Fruit fly (Drosophila melanogaster) whole organism, embryonic: Measurements from ENCODE around the gene mRpL50.

Source experiments
- CG10959 ChIP-seq: fragments of 200-800 bp; sonication (Bioruptor generic); IDR thresholded peaks from 2 replicates; pipeline ENCODE4 v1.3.6; 2022; ENCODE audit warnings: missing biosample characterization, missing genetic modification characterization
- CG11085 ChIP-seq: fragments of 200-800 bp; sonication (Bioruptor generic); IDR thresholded peaks from 2 replicates; pipeline ENCODE4 v1.3.6; 2022; ENCODE audit warnings: missing biosample characterization, missing genetic modification characterization
- CG11398 ChIP-seq: fragments of 200-800 bp; sonication (Bioruptor generic); optimal IDR thresholded peaks from 2 replicates; lab custom pipeline; 2016; ENCODE audit warnings: missing biosample characterization, missing genetic modification characterization
- CG11695 ChIP-seq: fragments of 200-800 bp; sonication (Bioruptor generic); IDR thresholded peaks from 3 replicates; pipeline ENCODE4 v1.3.6; 2022; ENCODE audit warnings: missing biosample characterization, missing genetic modification characterization
- CG1233 ChIP-seq: fragments of 200-800 bp; sonication (Bioruptor generic); optimal IDR thresholded peaks from 4 replicates; lab custom pipeline; 2018; ENCODE audit warnings: missing biosample characterization, mild to moderate bottlenecking, missing genetic modification characterization
- CG13123 ChIP-seq: fragments of 200-800 bp; sonication (Bioruptor generic); optimal IDR thresholded peaks from 2 replicates; lab custom pipeline; 2016; ENCODE audit warnings: missing biosample characterization, missing genetic modification characterization
- CG14667 ChIP-seq: fragments of 200-800 bp; sonication (Bioruptor generic); IDR thresholded peaks from 2 replicates; pipeline ENCODE4 v1.3.6; 2022; ENCODE audit warnings: missing biosample characterization, missing genetic modification characterization
- CG15479 ChIP-seq: fragments of 200-800 bp; sonication (Bioruptor generic); optimal IDR thresholded peaks from 3 replicates; lab custom pipeline; 2019; ENCODE audit warnings: missing biosample characterization, mild to moderate bottlenecking, missing genetic modification characterization, moderate library complexity
- CG17385 ChIP-seq: fragments of 200-800 bp; sonication (Bioruptor generic); optimal IDR thresholded peaks from 3 replicates; lab custom pipeline; 2018; ENCODE audit warnings: missing biosample characterization, mild to moderate bottlenecking, missing genetic modification characterization
- CG17912 ChIP-seq: fragments of 200-800 bp; sonication (Bioruptor generic); optimal IDR thresholded peaks from 2 replicates; lab custom pipeline; 2018; ENCODE audit warnings: missing biosample characterization, mild to moderate bottlenecking, missing genetic modification characterization
- CG18011 ChIP-seq: fragments of 200-800 bp; sonication (Bioruptor generic); optimal IDR thresholded peaks from 2 replicates; lab custom pipeline; 2017; ENCODE audit warnings: missing biosample characterization, missing genetic modification characterization, mild to moderate bottlenecking, moderate library complexity, missing genotype
- CG2120 ChIP-seq: fragments of 200-800 bp; sonication (Bioruptor generic); optimal IDR thresholded peaks from 3 replicates; lab custom pipeline; 2016; ENCODE audit warnings: missing biosample characterization, missing genetic modification characterization
- CG31441 ChIP-seq: fragments of 200-800 bp; sonication (Bioruptor generic); IDR thresholded peaks from 2 replicates; pipeline ENCODE4 v1.3.6; 2022; ENCODE audit warnings: missing biosample characterization, missing genetic modification characterization
- CG4360 ChIP-seq: fragments of 200-800 bp; sonication (Bioruptor generic); IDR thresholded peaks from 2 replicates; pipeline ENCODE4 v1.3.6; 2022; ENCODE audit warnings: missing biosample characterization, missing genetic modification characterization
- CG7928 ChIP-seq: fragments of 200-800 bp; sonication (Bioruptor generic); optimal IDR thresholded peaks from 2 replicates; lab custom pipeline; 2017; ENCODE audit warnings: missing biosample characterization, mild to moderate bottlenecking, missing genetic modification characterization
- CG9932 ChIP-seq: fragments of 200-800 bp; sonication (Bioruptor generic); IDR thresholded peaks from 2 replicates; pipeline ENCODE4 v1.3.6; 2022; ENCODE audit warnings: missing biosample characterization, missing genetic modification characterization
- CHES-1-like ChIP-seq: fragments of 200-800 bp; sonication (Bioruptor generic); optimal IDR thresholded peaks from 2 replicates; lab custom pipeline; 2016; ENCODE audit warnings: missing biosample characterization, missing genetic modification characterization
- CoRest ChIP-seq: fragments of 200-800 bp; sonication (Bioruptor generic); optimal IDR thresholded peaks from 3 replicates; lab custom pipeline; 2018; ENCODE audit warnings: missing biosample characterization, mild to moderate bottlenecking, missing genetic modification characterization, moderate library complexity
- Dip2 ChIP-seq: fragments of 200-800 bp; sonication (Bioruptor generic); IDR thresholded peaks from 2 replicates; pipeline ENCODE4 v1.3.6; 2022; ENCODE audit warnings: missing biosample characterization, missing genetic modification characterization
- Dp ChIP-seq: fragments of 200-800 bp; sonication (Bioruptor generic); optimal IDR thresholded peaks from 2 replicates; lab custom pipeline; 2018; ENCODE audit warnings: missing biosample characterization, mild to moderate bottlenecking, missing genetic modification characterization, moderate library complexity
- Ets97D ChIP-seq: fragments of 200-800 bp; sonication (Bioruptor generic); optimal IDR thresholded peaks from 3 replicates; lab custom pipeline; 2016; ENCODE audit warnings: missing biosample characterization, missing genetic modification characterization
- H15 ChIP-seq: fragments of 200-800 bp; sonication (Bioruptor generic); IDR thresholded peaks from 3 replicates; pipeline ENCODE4 v1.3.6; 2022; ENCODE audit warnings: missing biosample characterization, missing genetic modification characterization
- Hmr ChIP-seq: fragments of 200-800 bp; sonication (Bioruptor generic); optimal IDR thresholded peaks from 3 replicates; lab custom pipeline; 2017; ENCODE audit warnings: mild to moderate bottlenecking, missing biosample characterization, missing genetic modification reagents, missing genetic modification characterization
- Hr78 ChIP-seq, 2 experiments: fragments of 200-800 bp in 1 of 2; fragments of >200 bp in 1 of 2; sonication (Bioruptor generic) in 1 of 2; optimal IDR thresholded peaks; 2 replicates each; lab custom pipeline; 2017 to 2019; ENCODE audit warnings: missing biosample characterization in 2 of 2, missing genetic modification characterization in 2 of 2, mild to moderate bottlenecking in 1 of 2, moderate library complexity in 1 of 2
- Hsf ChIP-seq: fragments of 200-800 bp; sonication (Bioruptor generic); optimal IDR thresholded peaks from 3 replicates; lab custom pipeline; 2016; ENCODE audit warnings: missing biosample characterization, missing genetic modification characterization
- MBD-R2 ChIP-seq: fragments of 200-800 bp; sonication (Bioruptor generic); IDR thresholded peaks from 2 replicates; pipeline ENCODE4 v1.3.6; 2022; ENCODE audit warnings: missing biosample characterization, missing genetic modification characterization
- NK7.1 ChIP-seq: fragments of 200-800 bp; sonication (Bioruptor generic); optimal IDR thresholded peaks from 3 replicates; lab custom pipeline; 2016; ENCODE audit warnings: missing biosample characterization, missing genetic modification characterization
- Nf-YA ChIP-seq: fragments of 200-800 bp; sonication (Bioruptor generic); IDR thresholded peaks from 2 replicates; pipeline ENCODE4 v1.3.6; 2022; ENCODE audit warnings: missing biosample characterization, missing genetic modification characterization
- Opbp ChIP-seq: fragments of 200-800 bp; sonication (Bioruptor generic); IDR thresholded peaks from 3 replicates; pipeline ENCODE4 v1.3.6; 2022; ENCODE audit warnings: missing biosample characterization, missing genetic modification characterization; ENCODE audit not compliant: partially characterized antibody
- Rx ChIP-seq: fragments of 200-800 bp; sonication (Bioruptor generic); IDR thresholded peaks from 2 replicates; pipeline ENCODE4 v1.3.6; 2022; ENCODE audit warnings: missing biosample characterization, missing genetic modification characterization
- Sox100B ChIP-seq: fragments of 200-800 bp; sonication (Bioruptor generic); optimal IDR thresholded peaks from 3 replicates; lab custom pipeline; 2018; ENCODE audit warnings: missing biosample characterization, mild to moderate bottlenecking, missing genetic modification characterization
- bab2 ChIP-seq: fragments of 200-800 bp; sonication (Bioruptor generic); optimal IDR thresholded peaks from 2 replicates; lab custom pipeline; 2016; ENCODE audit warnings: missing biosample characterization, missing genetic modification characterization
- bowl ChIP-seq: fragments of 200-800 bp; sonication (Bioruptor generic); IDR thresholded peaks from 2 replicates; pipeline ENCODE4 v1.3.6; 2022; ENCODE audit warnings: missing biosample characterization, missing genetic modification characterization
- chn ChIP-seq: fragments of 200-800 bp; sonication (Bioruptor generic); optimal IDR thresholded peaks from 2 replicates; lab custom pipeline; 2016; ENCODE audit warnings: missing biosample characterization, missing genetic modification characterization
- corto ChIP-seq: fragments of 200-800 bp; sonication (Bioruptor generic); optimal IDR thresholded peaks from 2 replicates; lab custom pipeline; 2016; ENCODE audit warnings: missing biosample characterization, mild to moderate bottlenecking, missing genetic modification characterization, moderate library complexity
- en ChIP-seq: fragments of 200-800 bp; sonication (Bioruptor generic); optimal IDR thresholded peaks from 2 replicates; lab custom pipeline; 2016; ENCODE audit warnings: missing biosample characterization, missing genetic modification characterization
- fd102C ChIP-seq: fragments of 200-800 bp; sonication (Bioruptor generic); optimal IDR thresholded peaks from 2 replicates; lab custom pipeline; 2018; ENCODE audit warnings: missing biosample characterization, mild to moderate bottlenecking, missing genetic modification characterization, moderate library complexity
- gem ChIP-seq: fragments of 200-800 bp; sonication (Bioruptor generic); optimal IDR thresholded peaks from 2 replicates; lab custom pipeline; 2019; ENCODE audit warnings: missing biosample characterization, mild to moderate bottlenecking, missing genetic modification characterization, moderate library complexity
- gsb ChIP-seq: fragments of 200-800 bp; sonication (Bioruptor generic); IDR thresholded peaks from 2 replicates; pipeline ENCODE4 v1.3.6; 2022; ENCODE audit warnings: missing biosample characterization, missing genetic modification characterization
- lov ChIP-seq, 2 experiments: fragments of 200-800 bp in 1 of 2; fragments of >200 bp in 1 of 2; sonication (Bioruptor generic) in 1 of 2; IDR thresholded peaks in 1 of 2; optimal IDR thresholded peaks in 1 of 2; 2 replicates in 1 of 2; 3 replicates in 1 of 2; pipeline versions ENCODE4 v1.3.6 to Lab custom; 2017 to 2022; ENCODE audit warnings: missing biosample characterization in 1 of 2, missing genetic modification characterization in 1 of 2
- odd ChIP-seq: fragments of 200-800 bp; sonication (Bioruptor generic); optimal IDR thresholded peaks from 2 replicates; lab custom pipeline; 2017; ENCODE audit warnings: missing biosample characterization, mild to moderate bottlenecking, missing genetic modification characterization
- pan ChIP-seq, 4 experiments: fragments of >200 bp in 3 of 4; fragments of 200-800 bp in 1 of 4; sonication (Bioruptor generic) in 1 of 4; optimal IDR thresholded peaks in 3 of 4; IDR thresholded peaks in 1 of 4; 2 replicates each; pipeline versions ENCODE4 v1.3.6 to Lab custom; 2017 to 2022; ENCODE audit warnings: missing biosample characterization in 2 of 4, missing genetic modification characterization in 2 of 4, mixed read lengths in 1 of 4
- peb ChIP-seq: fragments of 200-800 bp; sonication (Bioruptor generic); IDR thresholded peaks from 2 replicates; pipeline ENCODE4 v1.3.6; 2022; ENCODE audit warnings: missing biosample characterization, missing genetic modification characterization
- phol ChIP-seq: fragments of 200-800 bp; sonication (Bioruptor generic); optimal IDR thresholded peaks from 3 replicates; lab custom pipeline; 2018; ENCODE audit warnings: missing biosample characterization, mild to moderate bottlenecking, missing genetic modification characterization, moderate library complexity
- sisA ChIP-seq: fragments of 200-800 bp; sonication (Bioruptor generic); IDR thresholded peaks from 2 replicates; pipeline ENCODE4 v1.3.6; 2022; ENCODE audit warnings: missing biosample characterization, missing genetic modification characterization
- slou ChIP-seq: fragments of 200-800 bp; sonication (Bioruptor generic); optimal IDR thresholded peaks from 3 replicates; lab custom pipeline; 2016; ENCODE audit warnings: missing biosample characterization, missing genetic modification characterization
- stc ChIP-seq: fragments of 200-800 bp; sonication (Bioruptor generic); IDR thresholded peaks from 2 replicates; pipeline ENCODE4 v1.3.6; 2022; ENCODE audit warnings: missing biosample characterization, missing genetic modification characterization
- yki ChIP-seq: fragments of >200 bp; optimal IDR thresholded peaks from 3 replicates; lab custom pipeline; 2018
- zfh1 ChIP-seq: fragments of 200-800 bp; sonication (Bioruptor generic); IDR thresholded peaks from 3 replicates; pipeline ENCODE4 v1.3.6; 2022; ENCODE audit warnings: missing biosample characterization, missing genetic modification characterization

mRpL50 gene

dm6 chr3L:7241217-7241859 is 2.4 kb downstream of the mRpL50 start, which contains the start of the genes RpL18 and Neos (continued):
- peak; percentile 11 for TF ChIP-seq CG15479 (GFP tag; lab: Kevin White, UChicago)
- no peak for TF ChIP-seq peb (GFP tag; lab: Robert Waterston, UW)
- TF ChIP-seq yki = no peak
- 0 out of 3 replicates have a peak, but pooled peaks have one; percentile 41 for TF ChIP-seq H15 (GFP tag; lab: Robert Waterston, UW)
- peak; percentile 63 for TF ChIP-seq CoRest (tag; lab: Kevin White, UChicago)
- TF ChIP-seq odd (GFP tag; lab: Kevin White, UChicago) = peak; percentile 88
- peak; percentile 24 for TF ChIP-seq Dp (GFP tag; lab: Kevin White, UChicago)
- TF ChIP-seq CG18011 (GFP tag; lab: Kevin White, UChicago) = peak; percentile 39
- peak; percentile 65 for TF ChIP-seq CG9932 (GFP tag; lab: Robert Waterston, UW)
- TF ChIP-seq gem (tag; lab: Kevin White, UChicago) = peak; percentile 72
- peak; percentile 82 for TF ChIP-seq CG2120 (GFP tag; lab: Kevin White, UChicago)
- TF ChIP-seq fd102C (GFP tag; lab: Kevin White, UChicago) = peak; percentile 72
- TF ChIP-seq CG11398 = peak; percentile 47
- no peak for TF ChIP-seq Dip2 (GFP tag; lab: Robert Waterston, UW)
- TF ChIP-seq pan (optimal IDR thresholded peaks at IDR 0.05; lab: Kevin White, UChicago) = no peak
- TF ChIP-seq pan (GFP tag; optimal IDR thresholded peaks at IDR 0.05 in 1 of 2, IDR thresholded peaks at IDR 0.05 in 1 of 2) = peak in 1 of 2 experiments; percentile 8
- peak; percentile 78 for TF ChIP-seq Hsf (GFP tag; lab: Kevin White, UChicago)
- peak; percentile 15; the same call in 1 of the 2 replicates for TF ChIP-seq CG10959 (GFP tag; lab: Robert Waterston, UW)
- peak; percentile 74 for TF ChIP-seq CG17912 (GFP tag; lab: Kevin White, UChicago)
- TF ChIP-seq stc (GFP tag; lab: Robert Waterston, UW) = peak; percentile 64
- TF ChIP-seq CG1233 (GFP tag; lab: Kevin White, UChicago) = peak; percentile 82
- TF ChIP-seq MBD-R2 = peak; percentile 61; the same call in 1 of the 2 replicates
- peak; percentile 1 for TF ChIP-seq CG13123 (GFP tag; lab: Kevin White, UChicago)
- TF ChIP-seq CG7928 (GFP tag; lab: Kevin White, UChicago) = peak; percentile 36
- peak; percentile 55; the same call in 1 of the 3 replicates for TF ChIP-seq CG11695 (GFP tag; lab: Robert Waterston, UW)
- peak; percentile 58 for TF ChIP-seq chn (GFP tag; lab: Kevin White, UChicago)
- TF ChIP-seq CHES-1-like (GFP tag; lab: Kevin White, UChicago) = peak; percentile 43
- peak; percentile 44 for TF ChIP-seq zfh1 (GFP tag; lab: Robert Waterston, UW)
- TF ChIP-seq CG11085 (GFP tag; lab: Robert Waterston, UW) = no peak
- no peak for TF ChIP-seq Hr78 (GFP tag; optimal IDR thresholded peaks at IDR 0.05; lab: Kevin White, UChicago)
- peak; percentile 51; the same call in 1 of the 2 replicates for TF ChIP-seq Rx (GFP tag; lab: Robert Waterston, UW)
- no peak; the same call in 1 of the 2 replicates for TF ChIP-seq Nf-YA
- peak; percentile 20 for TF ChIP-seq corto (GFP tag; lab: Kevin White, UChicago)
- no peak for TF ChIP-seq CG4360 (GFP tag; lab: Robert Waterston, UW)
- TF ChIP-seq Opbp (GFP tag; lab: Robert Waterston, UW) = no peak
- peak; percentile 55 for TF ChIP-seq NK7.1
- TF ChIP-seq gsb (GFP tag; lab: Robert Waterston, UW) = peak; percentile 25; the same call in 1 of the 2 replicates
- peak; percentile 67 for TF ChIP-seq phol (tag; lab: Kevin White, UChicago)
- no peak for TF ChIP-seq lov (optimal IDR thresholded peaks at IDR 0.05; lab: Kevin White, UChicago)
- TF ChIP-seq lov (GFP tag; IDR thresholded peaks at IDR 0.05; lab: Robert Waterston, UW) = peak; percentile 79; the same call in 2 of the 3 replicates
- TF ChIP-seq Ets97D (GFP tag; lab: Kevin White, UChicago) = peak; percentile 99
- 0 out of 2 replicates have a peak, but pooled peaks have one; percentile 18 for TF ChIP-seq CG14667 (GFP tag; lab: Robert Waterston, UW)
- peak; percentile 54 for TF ChIP-seq bab2
- TF ChIP-seq Hmr (GFP tag; lab: Kevin White, UChicago) = peak; percentile 90
- TF ChIP-seq bowl (GFP tag; lab: Robert Waterston, UW) = no peak
- TF ChIP-seq en = peak; percentile 57
- TF ChIP-seq CG17385 (GFP tag; lab: Kevin White, UChicago) = peak; percentile 79
- peak; percentile 79 for TF ChIP-seq Sox100B
- peak; percentile 75 for TF ChIP-seq CG31441
- TF ChIP-seq slou (GFP tag; lab: Kevin White, UChicago) = no peak
- peak; percentile 36; the same call in 1 of the 2 replicates for TF ChIP-seq sisA (GFP tag; lab: Robert Waterston, UW)
